Fruit fly (Drosophila melanogaster): ENCODE measurements around the gene spen.

DNA sequence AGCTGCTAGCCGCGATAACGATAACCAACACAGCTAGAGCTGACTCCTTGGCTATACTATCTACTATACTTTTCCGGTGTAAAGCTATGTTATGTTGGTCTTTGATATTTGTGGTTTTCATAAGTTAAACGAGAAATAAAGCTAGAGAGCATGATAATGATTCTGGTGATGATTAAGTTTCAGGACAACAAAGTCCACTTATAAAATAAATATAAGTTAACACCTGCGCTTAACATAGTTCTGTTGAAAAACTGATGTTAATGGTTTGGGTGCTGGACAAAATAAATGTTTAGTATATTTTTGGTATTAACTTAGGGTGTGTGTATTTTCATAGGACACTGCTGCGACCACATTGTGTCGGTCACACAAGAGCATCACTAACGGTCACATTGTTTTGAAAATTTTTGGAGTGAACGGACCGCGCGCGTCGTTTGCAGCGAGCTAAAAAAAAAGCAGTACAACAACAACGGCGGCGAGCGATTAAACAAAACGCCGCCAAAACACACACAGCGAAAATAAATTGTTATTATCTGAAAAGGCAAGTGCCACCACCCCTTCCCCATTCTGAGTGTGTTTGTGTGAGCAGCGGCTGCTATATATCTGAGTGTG lies at the start of gene spen, which contains the start of gene CG33635:
- TF ChIP-seq CG8478 (optimal IDR thresholded peaks at IDR 0.05): no peak
- peak in 1 of 2 experiments; percentile 5 for TF ChIP-seq CTCF (optimal IDR thresholded peaks at IDR 0.05)
